Worm (Caenorhabditis elegans) whole organism, L4 larva: ENCODE results near the gene pix-1.

Experiments
- D1046.2 ChIP-seq: fragments of 200-800 bp; sonication (Bioruptor generic); IDR thresholded peaks from 2 replicates; pipeline ENCODE4 v1.3.6; 2022; ENCODE audit warnings: missing genetic modification characterization, missing compliant biosample characterization
- F26F4.8 ChIP-seq: fragments of 200-800 bp; sonication (Bioruptor generic); conservative IDR thresholded peaks from 2 replicates; pipeline ENCODE4 v1.3.6; 2022; ENCODE audit warnings: missing genetic modification characterization, missing compliant biosample characterization
- F37D6.2 ChIP-seq: sonication (generic microtip); optimal IDR thresholded peaks from 2 replicates; lab custom pipeline; 2016; ENCODE audit warnings: mild to moderate bottlenecking, missing genetic modification characterization, missing compliant biosample characterization
- F49E8.2 ChIP-seq: sonication (generic microtip); optimal IDR thresholded peaks from 2 replicates; lab custom pipeline; 2016; ENCODE audit warnings: missing compliant biosample characterization, mild to moderate bottlenecking, missing genetic modification characterization, borderline replicate concordance
- T20F7.1 ChIP-seq: fragments of 200-800 bp; sonication (Bioruptor generic); optimal IDR thresholded peaks from 2 replicates; lab custom pipeline; 2018; ENCODE audit warnings: mild to moderate bottlenecking, missing genetic modification characterization, missing compliant biosample characterization
- T26A8.4 ChIP-seq: fragments of 200-800 bp; sonication (Bioruptor generic); IDR thresholded peaks from 2 replicates; pipeline ENCODE4 v1.3.6; 2022; ENCODE audit warnings: missing genetic modification characterization, missing compliant biosample characterization
- Y5F2A.4 ChIP-seq: fragments of 200-800 bp; sonication (Bioruptor generic); optimal IDR thresholded peaks from 2 replicates; lab custom pipeline; 2018; ENCODE audit warnings: mild to moderate bottlenecking, missing genetic modification characterization, missing compliant biosample characterization
- aha-1 ChIP-seq: fragments of 150-350 bp; peaks from one replicate; lab custom pipeline; 2014; ENCODE audit warnings: missing biosample characterization, missing genetic modification characterization
- arid-1 ChIP-seq: fragments of 200-800 bp; sonication (Bioruptor generic); conservative IDR thresholded peaks from 2 replicates; pipeline ENCODE4 v1.3.6; 2022; ENCODE audit warnings: missing genetic modification reagents, missing genetic modification characterization, missing compliant biosample characterization
- ceh-28 ChIP-seq: fragments of 150-350 bp; optimal IDR thresholded peaks from 2 replicates; lab custom pipeline; 2014; ENCODE audit warnings: missing biosample characterization, missing genetic modification reagents, missing genetic modification characterization
- ceh-44 ChIP-seq: fragments of 200-800 bp; sonication (Bioruptor generic); IDR thresholded peaks from 2 replicates; pipeline ENCODE4 v1.3.6; 2022; ENCODE audit warnings: missing genetic modification reagents, missing genetic modification characterization, missing compliant biosample characterization
- ceh-82 ChIP-seq: sonication (generic microtip); optimal IDR thresholded peaks from 2 replicates; lab custom pipeline; 2017; ENCODE audit warnings: missing biosample characterization, missing genetic modification characterization
- cey-2 ChIP-seq: sonication (generic microtip); optimal IDR thresholded peaks from 3 replicates; lab custom pipeline; 2017; ENCODE audit warnings: missing genetic modification characterization, mild to moderate bottlenecking, missing compliant biosample characterization, antibody characterized with exemption, borderline replicate concordance; ENCODE audit not compliant: insufficient read depth
- ctbp-1 ChIP-seq: fragments of 200-800 bp; sonication (Bioruptor generic); IDR thresholded peaks from 2 replicates; pipeline ENCODE4 v1.3.6; 2022; ENCODE audit warnings: missing genetic modification reagents, missing genetic modification characterization, missing compliant biosample characterization
- daf-12 ChIP-seq: fragments of 150-350 bp; optimal IDR thresholded peaks from 2 replicates; lab custom pipeline; 2014; ENCODE audit warnings: missing biosample characterization, missing genetic modification reagents, missing genetic modification characterization
- daf-16 ChIP-seq, 3 experiments: sonication (generic microtip); optimal IDR thresholded peaks; 2 replicates each; lab custom pipeline; 2016 to 2017; ENCODE audit warnings: missing genetic modification characterization in 3 of 3, missing genetic modification reagents in 3 of 3, mild to moderate bottlenecking in 2 of 3, missing compliant biosample characterization in 2 of 3, missing biosample characterization in 1 of 3, moderate library complexity in 1 of 3
- daf-19 ChIP-seq: fragments of 200-800 bp; sonication (Bioruptor generic); conservative IDR thresholded peaks from 2 replicates; pipeline ENCODE4 v1.3.6; 2022; ENCODE audit warnings: missing genetic modification characterization, missing compliant biosample characterization
- daf-8 ChIP-seq: fragments of 200-800 bp; sonication (Bioruptor generic); IDR thresholded peaks from 2 replicates; pipeline ENCODE4 v1.3.6; 2022; ENCODE audit warnings: missing genetic modification characterization, missing compliant biosample characterization
- dmd-6 ChIP-seq: fragments of 200-800 bp; sonication (Bioruptor generic); IDR thresholded peaks from 2 replicates; pipeline ENCODE4 v1.3.6; 2022; ENCODE audit warnings: missing genetic modification reagents, missing genetic modification characterization, missing compliant biosample characterization
- dmd-8 ChIP-seq: fragments of 200-800 bp; sonication (Bioruptor generic); IDR thresholded peaks from 2 replicates; pipeline ENCODE4 v1.3.6; 2022; ENCODE audit warnings: missing genetic modification characterization, missing compliant biosample characterization
- dpl-1 ChIP-seq: fragments of 150-350 bp; optimal IDR thresholded peaks from 2 replicates; lab custom pipeline; 2014; ENCODE audit warnings: missing biosample characterization, missing genetic modification reagents, missing genetic modification characterization
- duxl-1 ChIP-seq: sonication (generic microtip); optimal IDR thresholded peaks from 2 replicates; lab custom pipeline; 2016; ENCODE audit warnings: mild to moderate bottlenecking, missing genetic modification characterization, moderate library complexity, missing compliant biosample characterization; ENCODE audit not compliant: poor library complexity
- dve-1 ChIP-seq: sonication (generic microtip); optimal IDR thresholded peaks from 2 replicates; lab custom pipeline; 2017; ENCODE audit warnings: antibody characterized with exemption, mild to moderate bottlenecking, missing genetic modification characterization, missing compliant biosample characterization; ENCODE audit not compliant: insufficient read depth
- egl-27 ChIP-seq: sonication (generic microtip); optimal IDR thresholded peaks from 3 replicates; lab custom pipeline; 2017; ENCODE audit warnings: missing biosample characterization, missing genetic modification reagents, missing genetic modification characterization
- egl-43 ChIP-seq: fragments of 200-800 bp; sonication (Bioruptor generic); IDR thresholded peaks from 2 replicates; pipeline ENCODE4 v1.3.6; 2022; ENCODE audit warnings: missing genetic modification reagents, missing genetic modification characterization, missing compliant biosample characterization
- fos-1 ChIP-seq: fragments of 150-350 bp; optimal IDR thresholded peaks from 2 replicates; lab custom pipeline; 2014; ENCODE audit warnings: missing biosample characterization, missing genetic modification characterization
- gei-8 ChIP-seq: fragments of 200-800 bp; sonication (Bioruptor generic); optimal IDR thresholded peaks from 2 replicates; lab custom pipeline; 2018; ENCODE audit warnings: mild to moderate bottlenecking, missing genetic modification characterization, missing compliant biosample characterization
- hif-1 ChIP-seq, 2 experiments: sonication (generic microtip); optimal IDR thresholded peaks; 2 replicates each; lab custom pipeline; 2016 to 2017; ENCODE audit warnings: missing compliant biosample characterization in 2 of 2, missing genetic modification characterization in 2 of 2, missing genetic modification reagents in 2 of 2, missing genotype in 2 of 2, mild to moderate bottlenecking in 1 of 2
- jun-1 ChIP-seq: fragments of 150-350 bp; optimal IDR thresholded peaks from 2 replicates; lab custom pipeline; 2014; ENCODE audit warnings: missing biosample characterization, missing genetic modification reagents, missing genetic modification characterization
- lim-7 ChIP-seq: fragments of 200-800 bp; sonication (Bioruptor generic); IDR thresholded peaks from 2 replicates; pipeline ENCODE4 v1.3.6; 2022; ENCODE audit warnings: missing genetic modification characterization, missing compliant biosample characterization
- lin-29 ChIP-seq: fragments of 200-800 bp; sonication (Bioruptor generic); IDR thresholded peaks from 2 replicates; pipeline ENCODE4 v1.3.6; 2022; ENCODE audit warnings: missing genetic modification reagents, missing genetic modification characterization, missing compliant biosample characterization
- lir-3 ChIP-seq: sonication (generic microtip); optimal IDR thresholded peaks from 2 replicates; lab custom pipeline; 2016; ENCODE audit warnings: mild to moderate bottlenecking, missing genetic modification characterization, missing compliant biosample characterization
- madf-5 ChIP-seq, 2 experiments: fragments of 200-800 bp; sonication (Bioruptor generic); IDR thresholded peaks; 2 replicates each; pipeline ENCODE4 v1.3.6; 2022; ENCODE audit warnings: missing compliant biosample characterization in 2 of 2, missing genetic modification characterization in 2 of 2
- mep-1 ChIP-seq: fragments of 150-350 bp; sonication (generic microtip); optimal IDR thresholded peaks from 3 replicates; lab custom pipeline; 2014; ENCODE audit warnings: missing biosample characterization, missing genetic modification characterization
- mxl-3 ChIP-seq: fragments of 200-800 bp; sonication (Bioruptor generic); optimal IDR thresholded peaks from 2 replicates; lab custom pipeline; 2018; ENCODE audit warnings: mild to moderate bottlenecking, missing genetic modification characterization, missing compliant biosample characterization
- nhr-11 ChIP-seq: fragments of 150-350 bp; optimal IDR thresholded peaks from 2 replicates; lab custom pipeline; 2014; ENCODE audit warnings: missing biosample characterization, missing genetic modification characterization
- nhr-28 ChIP-seq: fragments of 150-350 bp; optimal IDR thresholded peaks from 2 replicates; lab custom pipeline; 2014; ENCODE audit warnings: missing biosample characterization, missing genetic modification characterization
- nhr-41 ChIP-seq: fragments of 200-800 bp; sonication (Bioruptor generic); IDR thresholded peaks from 2 replicates; pipeline ENCODE4 v1.3.6; 2022; ENCODE audit warnings: missing genetic modification reagents, missing genetic modification characterization, missing compliant biosample characterization
- nhr-42 ChIP-seq: fragments of 200-800 bp; sonication (Bioruptor generic); IDR thresholded peaks from 2 replicates; pipeline ENCODE4 v1.3.6; 2022; ENCODE audit warnings: missing genetic modification characterization, missing compliant biosample characterization
- nhr-48 ChIP-seq: sonication (generic microtip); optimal IDR thresholded peaks from 2 replicates; lab custom pipeline; 2016; ENCODE audit warnings: mild to moderate bottlenecking, missing genetic modification characterization, missing compliant biosample characterization
- pha-4 ChIP-seq, 2 experiments: fragments of 150-350 bp in 1 of 2; fragments of 200-800 bp in 1 of 2; sonication (Bioruptor generic) in 1 of 2; IDR thresholded peaks in 1 of 2; optimal IDR thresholded peaks in 1 of 2; 2 replicates each; pipeline versions ENCODE4 v1.3.6 to Lab custom; 2014 to 2022; ENCODE audit warnings: missing genetic modification characterization in 2 of 2, missing genetic modification reagents in 2 of 2, missing biosample characterization in 1 of 2, missing compliant biosample characterization in 1 of 2
- pqm-1 ChIP-seq: sonication (generic microtip); optimal IDR thresholded peaks from 2 replicates; lab custom pipeline; 2017; ENCODE audit warnings: missing biosample characterization, missing genetic modification characterization
- snpc-4 ChIP-seq: fragments of 150-350 bp; optimal IDR thresholded peaks from 2 replicates; lab custom pipeline; 2014; ENCODE audit warnings: missing biosample characterization, missing genetic modification characterization
- spr-3 ChIP-seq: fragments of 200-800 bp; sonication (Bioruptor generic); optimal IDR thresholded peaks from 2 replicates; lab custom pipeline; 2018; ENCODE audit warnings: mild to moderate bottlenecking, missing genetic modification characterization, missing compliant biosample characterization
- unc-39 ChIP-seq: sonication (generic microtip); optimal IDR thresholded peaks from 2 replicates; lab custom pipeline; 2017; ENCODE audit warnings: missing biosample characterization, missing genetic modification characterization
- zag-1 ChIP-seq: fragments of 150-350 bp; optimal IDR thresholded peaks from 2 replicates; lab custom pipeline; 2014; ENCODE audit warnings: missing biosample characterization, missing genetic modification characterization
- zip-11 ChIP-seq: fragments of 200-800 bp; sonication (Bioruptor generic); IDR thresholded peaks from 2 replicates; pipeline ENCODE4 v1.3.6; 2022; ENCODE audit warnings: missing genetic modification characterization, missing compliant biosample characterization
- ztf-7 ChIP-seq: fragments of 150-350 bp; optimal IDR thresholded peaks from 2 replicates; lab custom pipeline; 2014; ENCODE audit warnings: missing biosample characterization, missing genetic modification characterization

pix-1 gene

DNA sequence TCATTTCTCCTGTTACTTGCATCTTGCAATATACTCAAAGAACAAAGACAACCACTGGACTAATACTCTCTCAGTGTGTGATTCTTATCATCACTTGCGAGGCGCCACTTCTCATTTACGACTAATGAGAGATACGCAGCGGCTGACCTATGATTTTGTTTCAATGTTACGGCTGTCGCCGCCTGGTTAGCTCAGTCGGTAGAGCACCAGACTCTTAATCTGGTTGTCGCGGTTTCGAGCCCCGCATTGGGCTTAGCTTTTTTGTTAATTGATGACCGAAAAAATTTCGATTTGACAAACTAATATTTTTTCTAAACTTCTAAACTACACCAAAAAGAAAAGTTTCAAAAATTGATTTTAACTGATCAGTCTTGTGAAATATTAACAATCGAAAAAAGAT, 10.8 kb upstream of the pix-1 start (continued):
- peak; percentile 38 for TF ChIP-seq ztf-7 (tag; lab: Kevin White, UChicago)

DNA sequence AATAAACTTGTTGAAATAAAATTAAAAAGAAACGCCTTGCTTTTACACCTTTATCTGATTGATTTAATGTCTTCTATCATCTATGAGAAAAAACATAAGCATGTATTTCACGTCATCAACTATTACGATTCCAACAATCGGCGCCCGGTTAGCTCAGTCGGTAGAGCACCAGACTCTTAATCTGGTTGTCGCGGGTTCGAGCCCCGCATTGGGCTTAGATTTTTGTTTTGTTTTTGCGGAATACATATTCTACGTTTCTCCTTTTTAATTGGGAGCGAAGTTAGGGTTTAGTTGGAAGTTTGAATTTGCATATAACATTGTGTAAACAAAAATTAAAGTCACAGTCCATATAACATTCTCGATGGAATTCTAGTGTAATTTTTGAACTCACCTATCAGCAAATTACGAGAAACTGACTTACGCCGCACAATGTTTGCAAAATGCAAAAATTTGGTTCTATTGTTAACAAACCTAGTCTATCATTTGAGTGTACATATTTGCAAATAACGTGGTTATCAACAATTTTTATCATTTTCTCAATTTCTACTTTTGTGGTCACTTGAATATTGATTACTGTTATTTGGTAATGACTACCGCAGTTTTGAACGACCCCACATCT, 9.9 kb upstream of the pix-1 start, which contains the start of gene shc-3:
Gene shc-3 (plus strand): TSS at position 484 of the 619 bp plus-strand sequence.
- TF ChIP-seq zag-1 (tag; lab: Kevin White, UChicago) (no peak), lim-7 (GFP tag; lab: Robert Waterston, UW) (no peak; the same call in 1 of the 2 replicates), daf-16 (GFP tag; optimal IDR thresholded peaks at IDR 0.05; lab: Kevin White, UChicago) (no peak), daf-16 (tag; optimal IDR thresholded peaks at IDR 0.05; lab: Kevin White, UChicago) (peak; percentile 65), ceh-28 (tag; lab: Kevin White, UChicago) (no peak), egl-43 (GFP tag; lab: Robert Waterston, UW) (no peak), pqm-1 (tag; lab: Kevin White, UChicago) (no peak), F37D6.2 (tag; lab: Kevin White, UChicago) (no peak), D1046.2 (GFP tag; lab: Robert Waterston, UW) (0 out of 2 replicates have a peak, but pooled peaks have one; percentile 43), gei-8 (GFP tag; lab: Kevin White, UChicago) (no peak), zip-11 (GFP tag; lab: Robert Waterston, UW) (0 out of 2 replicates have a peak, but pooled peaks have one; percentile 31), dpl-1 (no peak), nhr-48 (tag; lab: Kevin White, UChicago) (no peak), dve-1 (tag; lab: Kevin White, UChicago) (peak; percentile 25), dmd-8 (GFP tag; lab: Robert Waterston, UW) (no peak), T26A8.4 (GFP tag; lab: Robert Waterston, UW) (no peak), fos-1 (no peak), nhr-42 (GFP tag; lab: Robert Waterston, UW) (no peak), T20F7.1 (GFP tag; lab: Kevin White, UChicago) (no peak), Y5F2A.4 (GFP tag; lab: Kevin White, UChicago) (no peak), jun-1 (no peak), unc-39 (no peak), snpc-4 (tag; lab: Kevin White, UChicago) (no peak), arid-1 (GFP tag; lab: Robert Waterston, UW) (no peak), daf-19 (GFP tag; lab: Robert Waterston, UW) (no peak), nhr-28 (tag; lab: Kevin White, UChicago) (peak; percentile 51), duxl-1 (tag; lab: Kevin White, UChicago) (no peak), spr-3 (GFP tag; lab: Kevin White, UChicago) (no peak), lin-29 (no peak), cey-2 (tag; lab: Kevin White, UChicago) (no peak), nhr-41 (GFP tag; lab: Robert Waterston, UW) (no peak), nhr-11 (tag; lab: Kevin White, UChicago) (no peak), mxl-3 (GFP tag; lab: Kevin White, UChicago) (no peak), daf-12 (tag; lab: Kevin White, UChicago) (no peak), aha-1 (tag; lab: Kevin White, UChicago) (no peak), daf-8 (no peak), F49E8.2 (no peak), egl-27 (tag; lab: Kevin White, UChicago) (no peak), F26F4.8 (no peak), mep-1 (tag; lab: Kevin White, UChicago) (no peak), ceh-82 (tag; lab: Kevin White, UChicago) (no peak), lir-3 (tag; lab: Kevin White, UChicago) (no peak), ceh-44 (0 out of 2 replicates have a peak, but pooled peaks have one; percentile 23), ctbp-1 (GFP tag; lab: Robert Waterston, UW) (0 out of 2 replicates have a peak, but pooled peaks have one; percentile 8), pha-4 (GFP tag; IDR thresholded peaks at IDR 0.05; lab: Robert Waterston, UW) (0 out of 2 replicates have a peak, but pooled peaks have one; percentile 57), pha-4 (tag; optimal IDR thresholded peaks at IDR 0.05; lab: Kevin White, UChicago) (no peak), hif-1 (tag; optimal IDR thresholded peaks at IDR 0.05; lab: Kevin White, UChicago) (no peak), madf-5 (GFP tag; IDR thresholded peaks at IDR 0.05; lab: Robert Waterston, UW) (peak in 1 of 2 experiments; percentile 33; a peak in 1 of 4 replicates), dmd-6 (no peak)
